Fruit fly (Drosophila melanogaster): Measurements from ENCODE around the gene CG12321.

DNA sequence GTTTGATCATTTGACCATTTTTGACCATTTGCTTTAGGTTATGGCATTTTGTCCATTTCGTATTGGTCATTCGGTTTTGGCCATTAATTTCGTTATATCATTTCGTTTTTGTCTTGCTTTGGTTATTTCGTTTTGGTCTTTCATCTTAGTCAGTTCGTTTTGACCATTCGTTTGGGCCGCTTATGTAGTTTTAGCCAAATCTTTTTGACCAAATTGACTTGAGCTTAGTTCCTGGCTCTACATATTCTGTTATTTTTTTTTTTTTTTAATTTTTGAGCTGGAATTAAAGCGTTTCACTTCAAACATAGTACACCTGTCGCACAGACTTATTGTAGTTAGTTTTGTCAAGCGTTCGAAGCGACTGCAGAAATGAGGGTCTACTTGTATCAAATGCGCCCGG is 30.1 kb downstream of the CG12321 start, which contains the start of gene CG14315:
- TF ChIP-seq Hr39 (GFP tag; optimal IDR thresholded peaks at IDR 0.05) (no peak), CG8119 (GFP tag; IDR thresholded peaks at IDR 0.05) (no peak), esn (GFP tag; optimal IDR thresholded peaks at IDR 0.05) (no peak), spab (GFP tag; optimal IDR thresholded peaks at IDR 0.05) (no peak), CG3032 (tag; optimal IDR thresholded peaks at IDR 0.05) (no peak), CG9139 (GFP tag; optimal IDR thresholded peaks at IDR 0.05) (no peak), dsx (GFP tag; optimal IDR thresholded peaks at IDR 0.05; ENCODE audit: poor library complexity, severe bottlenecking) (no peak), Ets21C (GFP tag; optimal IDR thresholded peaks at IDR 0.05) (no peak), acj6 (GFP tag; optimal IDR thresholded peaks at IDR 0.05) (no peak), topi (GFP tag; optimal IDR thresholded peaks at IDR 0.05) (no peak), Sox102F (GFP tag; optimal IDR thresholded peaks at IDR 0.05) (no peak), CG16779 (tag; optimal IDR thresholded peaks at IDR 0.05) (no peak), CG11294 (GFP tag; IDR thresholded peaks at IDR 0.05) (no peak), CG6854 (GFP tag; optimal IDR thresholded peaks at IDR 0.05) (no peak)
